Worm (Caenorhabditis elegans) whole organism, L4/young adult: ENCODE data around the gene cpl-1.

Experiments
- W03F9.2 ChIP-seq: fragments of 150-350 bp; optimal IDR thresholded peaks from 2 replicates; lab custom pipeline; 2014; ENCODE audit warnings: missing biosample characterization, missing genetic modification characterization
- him-1 ChIP-seq: sonication (generic microtip); optimal IDR thresholded peaks from 2 replicates; lab custom pipeline; 2016; ENCODE audit warnings: missing genotype, missing genetic modification reagents, missing genetic modification characterization, missing compliant biosample characterization

DNA sequence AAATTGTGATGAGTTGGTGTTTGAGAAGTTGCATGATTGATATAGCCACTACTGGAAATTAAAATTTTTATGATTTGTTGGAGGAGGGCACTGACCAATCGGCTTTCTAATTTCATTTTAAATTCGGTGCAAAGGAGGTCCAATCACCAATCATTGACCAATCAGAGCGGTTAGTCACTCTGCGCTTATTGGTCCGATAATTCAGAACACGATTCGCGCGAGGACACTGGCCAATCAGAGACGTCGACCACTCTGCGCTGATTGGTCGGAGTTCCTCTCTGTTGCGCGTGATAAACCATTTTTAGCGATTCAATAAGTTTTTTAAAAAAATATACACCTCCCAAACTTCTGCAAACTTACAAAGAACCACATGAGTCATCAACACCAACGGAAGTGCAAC is 4.7 kb upstream of the cpl-1 start:
- TF ChIP-seq W03F9.2 (tag; lab: Kevin White, UChicago) (no peak), him-1 (no peak)
